Fruit fly (Drosophila melanogaster): ENCODE data around the gene CG14160.

The CG14160 gene

DNA sequence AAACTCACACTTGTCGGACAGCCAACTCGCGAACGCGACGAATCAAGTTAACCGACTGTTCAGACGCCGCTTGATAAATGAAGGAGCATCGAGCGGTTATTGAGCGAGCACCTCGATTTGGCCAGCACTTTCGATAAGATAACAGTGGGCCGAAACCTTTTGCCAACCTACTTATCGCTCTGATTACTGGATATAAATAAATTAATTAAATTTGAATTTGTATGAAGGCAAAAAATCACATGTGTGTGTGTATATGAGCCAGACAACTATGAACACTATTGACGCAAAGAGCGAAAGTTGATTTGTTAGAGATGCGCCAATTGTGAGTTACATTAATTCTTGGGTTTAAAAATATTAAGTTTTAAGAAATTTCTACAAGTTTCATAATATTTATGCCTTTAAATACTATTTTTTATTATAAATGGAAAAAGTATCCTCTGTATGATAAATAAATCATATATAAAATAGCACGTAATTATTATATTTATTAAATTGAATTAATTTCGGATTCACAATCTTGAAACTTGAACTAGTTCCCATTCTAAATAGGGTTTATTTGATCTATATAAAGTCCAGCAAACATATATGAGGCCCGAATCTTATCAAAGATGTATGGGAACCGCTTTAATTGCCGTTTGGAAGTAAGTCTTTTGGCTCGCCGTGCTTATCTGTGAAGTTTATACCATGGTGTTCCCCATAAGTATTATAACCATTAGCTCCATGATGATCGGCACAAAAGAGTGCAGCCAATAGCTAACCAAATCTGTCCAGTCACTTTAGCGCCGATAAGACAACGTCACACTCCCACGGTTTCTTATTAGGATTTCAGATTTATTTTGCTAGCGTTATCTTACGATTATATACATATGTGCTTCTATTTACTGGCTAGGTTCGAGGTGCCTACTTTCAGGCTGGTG lies at the start of gene CG14160:
CG14160 (minus strand) TSS at position 51 of the 917 bp plus-strand sequence.
- TF ChIP-seq net (GFP tag; optimal IDR thresholded peaks at IDR 0.05) (no peak), CG3919 (GFP tag; optimal IDR thresholded peaks at IDR 0.05) (no peak), salr (GFP tag; optimal IDR thresholded peaks at IDR 0.05) (no peak), Hr38 (GFP tag; optimal IDR thresholded peaks at IDR 0.05) (no peak), pdm3 (GFP tag; optimal IDR thresholded peaks at IDR 0.05) (no peak), svp (GFP tag) (peak; percentile 4), vri (GFP tag; optimal IDR thresholded peaks at IDR 0.05) (peak; percentile 9)

DNA sequence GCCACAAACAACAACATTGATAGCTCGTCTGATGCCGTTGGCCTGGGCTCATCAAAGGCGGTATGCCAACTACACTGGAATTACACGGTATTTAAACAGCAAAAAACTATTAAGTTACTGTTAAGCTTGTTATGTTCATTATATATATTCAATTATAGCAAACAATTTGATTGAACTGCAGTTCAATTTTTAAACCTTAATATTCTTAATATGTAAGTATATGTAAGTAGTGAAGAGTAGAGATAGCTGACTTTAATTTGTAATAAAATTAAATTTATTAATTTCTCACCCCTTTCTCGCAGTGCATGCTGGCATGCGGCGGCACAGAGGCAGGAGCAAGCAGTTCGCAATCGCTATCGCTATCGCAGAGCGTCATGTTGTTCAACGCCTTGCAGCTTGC lies 21.2 kb upstream of the CG14160 start:
- no peak for TF ChIP-seq fd85E (GFP tag; optimal IDR thresholded peaks at IDR 0.05)
- no peak for TF ChIP-seq Sox14 (GFP tag; optimal IDR thresholded peaks at IDR 0.05)
- no peak for TF ChIP-seq Sox15 (GFP tag; optimal IDR thresholded peaks at IDR 0.05)
- no peak for TF ChIP-seq OdsH (GFP tag; optimal IDR thresholded peaks at IDR 0.05)
- no peak for TF ChIP-seq CG6792 (GFP tag; optimal IDR thresholded peaks at IDR 0.05)
- peak; percentile 34 for TF ChIP-seq CG4318 (GFP tag; optimal IDR thresholded peaks at IDR 0.05)
- TF ChIP-seq ss (GFP tag; optimal IDR thresholded peaks at IDR 0.05): peak in 1 of 2 experiments; percentile 3
- TF ChIP-seq svp (GFP tag): peak; percentile 33
- TF ChIP-seq CG34406 (GFP tag; optimal IDR thresholded peaks at IDR 0.05): no peak
- TF ChIP-seq Gug (GFP tag; IDR thresholded peaks at IDR 0.05): peak; percentile 45; the same call in 1 of the 2 replicates
- no peak for TF ChIP-seq CG8319 (GFP tag; optimal IDR thresholded peaks at IDR 0.05)
- no peak for TF ChIP-seq acj6 (GFP tag; optimal IDR thresholded peaks at IDR 0.05)
- TF ChIP-seq CG32006 (GFP tag; optimal IDR thresholded peaks at IDR 0.05): peak; percentile 53
- TF ChIP-seq Hr4 (GFP tag; optimal IDR thresholded peaks at IDR 0.05): peak; percentile 23
- TF ChIP-seq Ets96B (tag; optimal IDR thresholded peaks at IDR 0.05): peak; percentile 25
- TF ChIP-seq Eip78C (GFP tag): peak; percentile 57
- TF ChIP-seq CG6276 (GFP tag; optimal IDR thresholded peaks at IDR 0.05): peak; percentile 15
- no peak for TF ChIP-seq CG11762 (GFP tag; optimal IDR thresholded peaks at IDR 0.05; ENCODE audit: insufficient read depth)
- TF ChIP-seq eg (GFP tag; IDR thresholded peaks at IDR 0.05): peak; percentile 59; the same call in 2 of the 3 replicates
- TF ChIP-seq CG8119 (GFP tag; IDR thresholded peaks at IDR 0.05): peak; percentile 39; the same call in 2 of the 3 replicates
- TF ChIP-seq Hr38 (GFP tag; optimal IDR thresholded peaks at IDR 0.05): no peak
- no peak for TF ChIP-seq cyc (GFP tag; optimal IDR thresholded peaks at IDR 0.05)
- no peak for TF ChIP-seq CG11902 (GFP tag; optimal IDR thresholded peaks at IDR 0.05)
- TF ChIP-seq CG6163 (GFP tag; IDR thresholded peaks at IDR 0.05): 0 out of 3 replicates have a peak, but pooled peaks have one; percentile 32
- no peak for TF ChIP-seq CG3919 (GFP tag; optimal IDR thresholded peaks at IDR 0.05)

DNA sequence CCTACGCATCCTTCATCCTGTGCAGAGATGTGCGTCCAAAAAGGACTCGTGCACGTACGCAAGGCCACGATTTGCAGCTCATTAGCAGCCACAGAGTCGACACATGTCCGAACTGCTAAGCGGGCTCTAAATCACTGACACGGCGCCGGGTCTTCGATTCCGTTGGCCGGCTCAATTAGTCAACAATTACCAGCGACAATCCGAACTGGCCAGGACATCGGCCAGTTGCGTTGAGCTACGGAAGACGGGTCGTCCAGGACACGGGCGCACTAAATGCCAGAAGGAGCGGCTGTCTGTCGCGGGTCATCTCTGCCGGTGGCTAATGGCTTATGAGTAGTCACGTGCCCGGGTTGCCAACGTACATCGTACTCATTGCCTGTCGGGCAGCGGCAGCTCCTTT lies 16.6 kb upstream of the CG14160 start:
- TF ChIP-seq Blimp-1 (GFP tag; optimal IDR thresholded peaks at IDR 0.05) (no peak), esn (GFP tag; optimal IDR thresholded peaks at IDR 0.05) (no peak), fd85E (GFP tag; optimal IDR thresholded peaks at IDR 0.05) (no peak), Eip75B (GFP tag; optimal IDR thresholded peaks at IDR 0.05) (no peak), CG11294 (GFP tag; IDR thresholded peaks at IDR 0.05) (no peak), fd59A (GFP tag; optimal IDR thresholded peaks at IDR 0.05) (no peak), Eip93F (GFP tag; optimal IDR thresholded peaks at IDR 0.05) (no peak), CG31627 (GFP tag; optimal IDR thresholded peaks at IDR 0.05) (no peak), CG7368 (GFP tag; optimal IDR thresholded peaks at IDR 0.05) (no peak), CG3032 (tag; optimal IDR thresholded peaks at IDR 0.05) (no peak), svp (GFP tag) (no peak), Smox (GFP tag; optimal IDR thresholded peaks at IDR 0.05) (no peak), acj6 (GFP tag; optimal IDR thresholded peaks at IDR 0.05) (no peak), Ets21C (GFP tag; optimal IDR thresholded peaks at IDR 0.05) (no peak), CG9139 (GFP tag; optimal IDR thresholded peaks at IDR 0.05) (no peak), CG16779 (tag; optimal IDR thresholded peaks at IDR 0.05) (no peak), Gug (GFP tag; IDR thresholded peaks at IDR 0.05) (no peak), Sox102F (GFP tag; optimal IDR thresholded peaks at IDR 0.05) (no peak), net (GFP tag; optimal IDR thresholded peaks at IDR 0.05) (no peak)

Measured in whole organism, prepupa.